Fruit fly (Drosophila melanogaster) whole organism, embryonic: ENCODE results near the gene CG42828.

Experiments used
- Atf6 ChIP-seq: fragments of 200-800 bp; sonication (Bioruptor generic); IDR thresholded peaks from 2 replicates; pipeline ENCODE4 v1.3.6; 2022; ENCODE audit warnings: missing biosample characterization, missing genetic modification characterization
- BEAF-32 ChIP-seq: fragments of 200-800 bp; sonication (Bioruptor generic); optimal IDR thresholded peaks from 3 replicates; lab custom pipeline; 2017; ENCODE audit warnings: missing biosample characterization, missing genetic modification characterization, mild to moderate bottlenecking, moderate library complexity, missing genetic modification reagents
- C15 ChIP-seq: fragments of 200-800 bp; sonication (Bioruptor generic); IDR thresholded peaks from 3 replicates; pipeline ENCODE4 v1.3.6; 2022; ENCODE audit warnings: missing biosample characterization, missing genetic modification characterization
- CG11456 ChIP-seq: fragments of 200-800 bp; sonication (Bioruptor generic); IDR thresholded peaks from 3 replicates; pipeline ENCODE4 v1.3.6; 2022; ENCODE audit warnings: missing biosample characterization, missing genetic modification characterization
- CG12769 ChIP-seq: fragments of 200-800 bp; sonication (Bioruptor generic); optimal IDR thresholded peaks from 2 replicates; lab custom pipeline; 2019; ENCODE audit warnings: missing biosample characterization, mild to moderate bottlenecking, missing genetic modification characterization, moderate library complexity
- CG13424 ChIP-seq: fragments of 200-800 bp; sonication (Bioruptor generic); optimal IDR thresholded peaks from 2 replicates; lab custom pipeline; 2019; ENCODE audit warnings: missing biosample characterization, mild to moderate bottlenecking, missing genetic modification characterization, moderate library complexity
- CG14050 ChIP-seq: fragments of 200-800 bp; sonication (Bioruptor generic); IDR thresholded peaks from 3 replicates; pipeline ENCODE4 v1.3.6; 2022; ENCODE audit warnings: missing biosample characterization, missing genetic modification characterization
- CG15479 ChIP-seq: fragments of 200-800 bp; sonication (Bioruptor generic); optimal IDR thresholded peaks from 3 replicates; lab custom pipeline; 2019; ENCODE audit warnings: missing biosample characterization, mild to moderate bottlenecking, missing genetic modification characterization, moderate library complexity
- CG2116 ChIP-seq: fragments of 200-800 bp; sonication (Bioruptor generic); optimal IDR thresholded peaks from 3 replicates; lab custom pipeline; 2018; ENCODE audit warnings: missing biosample characterization, mild to moderate bottlenecking, missing genetic modification characterization
- CG30403 ChIP-seq: fragments of 200-800 bp; sonication (Bioruptor generic); optimal IDR thresholded peaks from 3 replicates; lab custom pipeline; 2016; ENCODE audit warnings: missing biosample characterization, missing genetic modification characterization
- CG8290 ChIP-seq, 3 experiments: fragments of 200-800 bp; sonication (Bioruptor generic); optimal IDR thresholded peaks; 2 replicates each; lab custom pipeline; 2016 to 2019; ENCODE audit warnings: missing biosample characterization in 3 of 3, missing genetic modification characterization in 3 of 3, mild to moderate bottlenecking in 2 of 3, moderate library complexity in 1 of 3
- CG8359 ChIP-seq: fragments of 200-800 bp; sonication (Bioruptor generic); optimal IDR thresholded peaks from 2 replicates; lab custom pipeline; 2017; ENCODE audit warnings: missing biosample characterization, mild to moderate bottlenecking, missing genetic modification characterization, borderline replicate concordance
- CG8924 ChIP-seq: fragments of 200-800 bp; optimal IDR thresholded peaks from 3 replicates; lab custom pipeline; 2019; ENCODE audit warnings: missing biosample characterization, mild to moderate bottlenecking, missing genetic modification characterization, moderate library complexity
- CG9817 ChIP-seq: fragments of 200-800 bp; sonication (Bioruptor generic); optimal IDR thresholded peaks from 2 replicates; lab custom pipeline; 2018; ENCODE audit warnings: missing biosample characterization, mild to moderate bottlenecking, missing genetic modification characterization, moderate library complexity
- GATAe ChIP-seq: fragments of 200-800 bp; sonication (Bioruptor generic); conservative IDR thresholded peaks from 2 replicates; pipeline ENCODE4 v1.3.6; 2022; ENCODE audit warnings: missing biosample characterization, missing genetic modification characterization
- Gug ChIP-seq: fragments of 200-800 bp; sonication (Bioruptor generic); IDR thresholded peaks from 4 replicates; pipeline ENCODE4 v1.3.6; 2022; ENCODE audit warnings: missing biosample characterization, missing genetic modification characterization
- Hr78 ChIP-seq, 2 experiments: fragments of 200-800 bp in 1 of 2; fragments of >200 bp in 1 of 2; sonication (Bioruptor generic) in 1 of 2; optimal IDR thresholded peaks; 2 replicates each; lab custom pipeline; 2017 to 2019; ENCODE audit warnings: missing biosample characterization in 2 of 2, missing genetic modification characterization in 2 of 2, mild to moderate bottlenecking in 1 of 2, moderate library complexity in 1 of 2
- Jarid2 ChIP-seq: fragments of 200-800 bp; sonication (Bioruptor generic); optimal IDR thresholded peaks from 3 replicates; lab custom pipeline; 2017; ENCODE audit warnings: mild to moderate bottlenecking, missing biosample characterization, missing genetic modification reagents, missing genetic modification characterization
- Kr ChIP-seq: fragments of 200-800 bp; sonication (Bioruptor generic); optimal IDR thresholded peaks from 2 replicates; lab custom pipeline; 2017; ENCODE audit warnings: missing biosample characterization, mild to moderate bottlenecking, missing genetic modification characterization
- Nf-YB ChIP-seq: fragments of 200-800 bp; sonication (Bioruptor generic); optimal IDR thresholded peaks from 3 replicates; lab custom pipeline; 2019; ENCODE audit warnings: missing biosample characterization, mild to moderate bottlenecking, missing genetic modification characterization, moderate library complexity
- NfI ChIP-seq: fragments of 200-800 bp; sonication (Bioruptor generic); optimal IDR thresholded peaks from 3 replicates; lab custom pipeline; 2018; ENCODE audit warnings: missing biosample characterization, mild to moderate bottlenecking, missing genetic modification characterization, moderate library complexity
- Stat92E ChIP-seq, 3 experiments: fragments of >200 bp in 2 of 3; fragments of 200-800 bp in 1 of 3; sonication (Bioruptor generic) in 1 of 3; optimal IDR thresholded peaks; 2 replicates each; lab custom pipeline; 2017 to 2019; ENCODE audit warnings: missing biosample characterization in 3 of 3, missing genetic modification characterization in 3 of 3, mild to moderate bottlenecking in 1 of 3, moderate library complexity in 1 of 3
- ac ChIP-seq: fragments of 200-800 bp; sonication (Bioruptor generic); optimal IDR thresholded peaks from 3 replicates; lab custom pipeline; 2017; ENCODE audit warnings: missing biosample characterization, mild to moderate bottlenecking, missing genetic modification characterization
- ase ChIP-seq: fragments of 200-800 bp; sonication (Bioruptor generic); IDR thresholded peaks from 3 replicates; pipeline ENCODE4 v1.3.6; 2022; ENCODE audit warnings: missing biosample characterization, missing genetic modification characterization
- bcd ChIP-seq: fragments of 200-800 bp; sonication (Bioruptor generic); optimal IDR thresholded peaks from 2 replicates; lab custom pipeline; 2017; ENCODE audit warnings: missing biosample characterization, mild to moderate bottlenecking, missing genetic modification characterization
- cg ChIP-seq: fragments of 200-800 bp; sonication (Bioruptor generic); optimal IDR thresholded peaks from 3 replicates; lab custom pipeline; 2019; ENCODE audit warnings: missing biosample characterization, mild to moderate bottlenecking, missing genetic modification characterization, moderate library complexity
- chinmo ChIP-seq: fragments of 200-800 bp; sonication (Bioruptor generic); IDR thresholded peaks from 4 replicates; pipeline ENCODE4 v1.3.6; 2022; ENCODE audit warnings: missing biosample characterization, missing genetic modification characterization; ENCODE audit not compliant: partially characterized antibody
- ci ChIP-seq: fragments of 200-800 bp; sonication (Bioruptor generic); IDR thresholded peaks from 3 replicates; pipeline ENCODE4 v1.3.6; 2022; ENCODE audit warnings: missing biosample characterization, missing genetic modification characterization
- exex ChIP-seq: fragments of 200-800 bp; sonication (Bioruptor generic); optimal IDR thresholded peaks from 4 replicates; lab custom pipeline; 2018; ENCODE audit warnings: missing biosample characterization, mild to moderate bottlenecking, missing genetic modification characterization, moderate library complexity
- fd102C ChIP-seq: fragments of 200-800 bp; sonication (Bioruptor generic); optimal IDR thresholded peaks from 2 replicates; lab custom pipeline; 2018; ENCODE audit warnings: missing biosample characterization, mild to moderate bottlenecking, missing genetic modification characterization, moderate library complexity
- her ChIP-seq: fragments of 200-800 bp; sonication (Bioruptor generic); optimal IDR thresholded peaks from 2 replicates; lab custom pipeline; 2016; ENCODE audit warnings: missing biosample characterization, missing genetic modification characterization
- jumu ChIP-seq: fragments of 200-800 bp; sonication (Bioruptor generic); optimal IDR thresholded peaks from 3 replicates; lab custom pipeline; 2016; ENCODE audit warnings: missing biosample characterization, missing genetic modification characterization
- kni ChIP-seq: fragments of 200-800 bp; sonication (Bioruptor generic); optimal IDR thresholded peaks from 3 replicates; lab custom pipeline; 2017; ENCODE audit warnings: mild to moderate bottlenecking, missing biosample characterization, missing genetic modification reagents, missing genetic modification characterization
- lab ChIP-seq: fragments of 200-800 bp; sonication (Bioruptor generic); optimal IDR thresholded peaks from 3 replicates; lab custom pipeline; 2017; ENCODE audit warnings: missing biosample characterization, missing genetic modification characterization, mild to moderate bottlenecking, moderate library complexity, missing genetic modification reagents
- lmd ChIP-seq: fragments of 200-800 bp; sonication (Bioruptor generic); IDR thresholded peaks from 2 replicates; pipeline ENCODE4 v1.3.6; 2022; ENCODE audit warnings: missing biosample characterization, missing genetic modification characterization
- mirr ChIP-seq: fragments of 200-800 bp; sonication (Bioruptor generic); optimal IDR thresholded peaks from 3 replicates; lab custom pipeline; 2018; ENCODE audit warnings: missing biosample characterization, mild to moderate bottlenecking, missing genetic modification characterization
- nmo ChIP-seq: fragments of 200-800 bp; sonication (Bioruptor generic); optimal IDR thresholded peaks from 2 replicates; lab custom pipeline; 2018; ENCODE audit warnings: missing biosample characterization, mild to moderate bottlenecking, missing genetic modification characterization, moderate library complexity
- otp ChIP-seq: fragments of 200-800 bp; sonication (Bioruptor generic); IDR thresholded peaks from 3 replicates; pipeline ENCODE4, ENCODE4 v1.3.6; 2022; ENCODE audit warnings: missing biosample characterization, missing genetic modification characterization
- p53 ChIP-seq: fragments of 200-800 bp; sonication (Bioruptor generic); optimal IDR thresholded peaks from 2 replicates; lab custom pipeline; 2016; ENCODE audit warnings: missing biosample characterization, missing genetic modification characterization
- pan ChIP-seq, 4 experiments: fragments of >200 bp in 3 of 4; fragments of 200-800 bp in 1 of 4; sonication (Bioruptor generic) in 1 of 4; optimal IDR thresholded peaks in 3 of 4; IDR thresholded peaks in 1 of 4; 2 replicates each; pipeline versions ENCODE4 v1.3.6 to Lab custom; 2017 to 2022; ENCODE audit warnings: missing biosample characterization in 2 of 4, missing genetic modification characterization in 2 of 4, mixed read lengths in 1 of 4
- pnt ChIP-seq: fragments of 200-800 bp; sonication (Bioruptor generic); optimal IDR thresholded peaks from 3 replicates; lab custom pipeline; 2016; ENCODE audit warnings: missing biosample characterization, missing genetic modification characterization
- sens ChIP-seq: fragments of 200-800 bp; sonication (Bioruptor generic); peaks from one replicate; lab custom pipeline; 2016; ENCODE audit warnings: missing biosample characterization, missing genetic modification characterization
- sob ChIP-seq: fragments of 200-800 bp; sonication (Bioruptor generic); IDR thresholded peaks from 2 replicates; pipeline ENCODE4 v1.3.6; 2022; ENCODE audit warnings: missing biosample characterization, missing genetic modification characterization
- vfl ChIP-seq: fragments of 200-800 bp; sonication (Bioruptor generic); optimal IDR thresholded peaks from 2 replicates; lab custom pipeline; 2016; ENCODE audit warnings: missing biosample characterization, missing genetic modification characterization
- vvl ChIP-seq: fragments of 200-800 bp; sonication (Bioruptor generic); IDR thresholded peaks from 2 replicates; pipeline ENCODE4 v1.3.6; 2022; ENCODE audit warnings: missing biosample characterization, missing genetic modification characterization
- zfh1 ChIP-seq: fragments of 200-800 bp; sonication (Bioruptor generic); IDR thresholded peaks from 3 replicates; pipeline ENCODE4 v1.3.6; 2022; ENCODE audit warnings: missing biosample characterization, missing genetic modification characterization

The CG42828 gene

DNA sequence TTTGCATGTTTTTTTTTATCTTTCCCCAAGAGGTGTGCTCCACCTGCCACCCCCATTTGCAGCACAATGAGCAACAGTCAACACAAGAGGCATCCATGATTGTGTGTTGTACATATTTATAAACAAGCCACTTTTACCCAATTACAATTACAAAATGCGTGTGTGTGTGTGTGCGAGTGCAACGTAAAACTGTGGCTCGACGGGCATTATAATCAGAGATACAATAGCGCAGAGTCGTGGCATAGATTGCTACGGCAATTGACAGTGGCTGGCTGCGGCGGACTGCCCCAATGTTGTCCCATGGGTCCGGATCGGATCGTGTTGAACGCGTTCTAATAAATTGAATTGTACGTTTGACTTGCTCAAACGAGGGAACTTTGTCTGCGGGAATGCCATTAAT, 35.2 kb upstream of the CG42828 start (continued):
- TF ChIP-seq Jarid2 (GFP tag; lab: Kevin White, UChicago) (peak; percentile 15), CG30403 (GFP tag; lab: Kevin White, UChicago) (no peak), Gug (GFP tag; lab: Robert Waterston, UW) (no peak), ci (GFP tag; lab: Robert Waterston, UW) (peak; percentile 55; the same call in 1 of the 3 replicates), ac (GFP tag; lab: Kevin White, UChicago) (no peak), lmd (no peak), chinmo (GFP tag; lab: Robert Waterston, UW) (0 out of 4 replicates have a peak, but pooled peaks have one; percentile 5), C15 (GFP tag; lab: Robert Waterston, UW) (no peak), Stat92E (GFP tag; optimal IDR thresholded peaks at IDR 0.05; lab: Kevin White, UChicago) (no peak), nmo (no peak), fd102C (GFP tag; lab: Kevin White, UChicago) (no peak), sens (GFP tag; lab: Kevin White, UChicago) (peak; percentile 26), NfI (GFP tag; lab: Kevin White, UChicago) (no peak), jumu (no peak), Hr78 (GFP tag; optimal IDR thresholded peaks at IDR 0.05; lab: Kevin White, UChicago) (peak in 1 of 2 experiments; percentile 33), CG8924 (tag; lab: Kevin White, UChicago) (no peak), CG13424 (tag; lab: Kevin White, UChicago) (no peak), CG2116 (GFP tag; lab: Kevin White, UChicago) (no peak), bcd (GFP tag; lab: Kevin White, UChicago) (no peak), CG11456 (GFP tag; lab: Robert Waterston, UW) (no peak), ase (GFP tag; lab: Robert Waterston, UW) (no peak), p53 (GFP tag; lab: Kevin White, UChicago) (no peak), CG8290 (GFP tag; optimal IDR thresholded peaks at IDR 0.05; lab: Kevin White, UChicago) (no peak), CG8290 (tag; optimal IDR thresholded peaks at IDR 0.05; lab: Kevin White, UChicago) (peak in 1 of 2 experiments; percentile 20), pan (optimal IDR thresholded peaks at IDR 0.05; lab: Kevin White, UChicago) (no peak), pan (GFP tag; optimal IDR thresholded peaks at IDR 0.05 in 1 of 2, IDR thresholded peaks at IDR 0.05 in 1 of 2) (no peak), zfh1 (GFP tag; lab: Robert Waterston, UW) (no peak), vfl (GFP tag; lab: Kevin White, UChicago) (no peak), CG12769 (no peak)

DNA sequence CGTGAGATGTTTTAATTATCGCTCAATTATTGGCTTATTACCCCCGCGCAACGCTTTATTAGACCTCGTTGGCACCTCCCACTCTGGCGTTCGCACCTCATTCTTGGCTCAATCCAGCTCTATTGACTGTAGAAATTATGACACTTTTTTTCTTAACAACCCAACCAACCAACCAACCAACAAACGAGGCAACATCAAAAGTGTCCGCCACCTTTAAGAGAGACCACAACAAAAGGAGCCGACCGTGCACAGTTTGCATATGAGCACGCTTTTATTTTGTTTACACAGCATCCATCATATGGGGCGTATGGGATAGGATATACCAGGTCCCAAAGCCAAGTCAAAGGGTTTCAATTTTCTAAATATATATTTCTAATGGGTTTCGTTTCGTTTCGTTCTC, 32.9 kb upstream of the CG42828 start:
- 0 out of 3 replicates have a peak, but pooled peaks have one; percentile 52 for TF ChIP-seq otp (GFP tag; lab: Robert Waterston, UW)
- TF ChIP-seq CG9817, result no peak
- TF ChIP-seq her (GFP tag; lab: Kevin White, UChicago), result no peak
- TF ChIP-seq Nf-YB (GFP tag; lab: Kevin White, UChicago), result peak; percentile 6
- no peak for TF ChIP-seq sob
- peak; percentile 66 for TF ChIP-seq kni
- TF ChIP-seq sens (GFP tag; lab: Kevin White, UChicago), result peak; percentile 56
- TF ChIP-seq, all 482 proteins: peak for 4

DNA sequence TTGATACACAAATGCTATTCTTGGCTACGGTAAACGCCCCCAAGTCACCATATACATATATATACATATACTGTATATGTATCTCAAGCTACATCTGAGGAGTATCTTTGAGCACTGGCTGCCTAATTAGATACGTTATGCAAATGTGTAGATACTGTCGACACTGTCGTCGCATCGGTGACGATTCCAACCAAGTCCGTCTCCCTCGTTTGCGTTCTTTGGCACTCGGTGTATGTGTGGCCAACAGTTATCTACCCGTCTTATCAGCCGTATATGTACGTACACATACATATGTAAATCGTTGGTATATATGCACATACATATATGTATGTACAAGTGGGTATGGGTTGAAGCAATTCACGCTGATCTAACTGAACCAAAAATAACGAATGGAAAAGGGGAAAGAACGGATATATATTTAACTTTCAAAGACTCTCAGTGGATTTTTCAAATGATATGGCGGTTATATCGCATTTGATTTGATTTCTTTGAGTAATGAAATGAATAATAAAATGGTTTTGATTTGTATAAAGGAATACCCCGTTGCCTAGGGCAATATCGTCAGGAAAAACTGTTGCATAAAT, 31.6 kb upstream of the CG42828 start:
- no peak for TF ChIP-seq Atf6 (GFP tag; lab: Robert Waterston, UW)
- peak; percentile 60 for TF ChIP-seq CG15479 (GFP tag; lab: Kevin White, UChicago)
- no peak for TF ChIP-seq pnt
- peak; percentile 46 for TF ChIP-seq mirr
- peak; percentile 18 for TF ChIP-seq lab (GFP tag; lab: Kevin White, UChicago)
- no peak for TF ChIP-seq BEAF-32 (GFP tag; lab: Kevin White, UChicago)
- TF ChIP-seq CG8359 (GFP tag; lab: Kevin White, UChicago), result no peak
- TF ChIP-seq Kr (GFP tag; lab: Kevin White, UChicago), result no peak
- TF ChIP-seq GATAe (GFP tag; lab: Robert Waterston, UW), result no peak
- no peak for TF ChIP-seq CG14050 (GFP tag; lab: Robert Waterston, UW)
- TF ChIP-seq vvl (GFP tag; lab: Robert Waterston, UW), result peak; percentile 58; the same call in 1 of the 2 replicates
- TF ChIP-seq cg, result peak; percentile 50
- peak; percentile 53 for TF ChIP-seq exex
